Fruit fly (Drosophila melanogaster): ENCODE measurements around the gene CG13731.
A peak's percentile ranks its signal among the peaks of the same experiment; 100 is the strongest.

CG13731 gene

DNA sequence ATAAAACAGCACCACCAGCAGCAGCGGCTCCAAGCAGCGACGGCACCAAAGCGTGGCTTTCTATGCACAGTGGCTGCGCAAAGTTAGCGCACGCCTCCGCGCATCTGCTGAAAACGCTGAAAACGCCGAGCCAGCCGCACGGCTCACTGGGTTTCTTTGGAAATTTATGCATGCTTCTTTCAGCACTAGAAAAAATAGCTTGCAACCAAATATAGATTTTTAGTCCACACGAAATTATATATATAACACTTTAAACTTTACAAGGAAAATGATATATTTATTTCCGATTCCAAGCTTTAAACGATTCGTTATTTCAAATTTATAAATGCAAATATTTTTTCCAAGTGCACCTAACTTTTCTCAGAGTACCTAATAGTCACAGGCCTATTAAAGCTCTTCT lies 15.9 kb upstream of the CG13731 start:
- TF ChIP-seq toe (GFP tag; optimal IDR thresholded peaks at IDR 0.05) (no peak), cic (GFP tag; optimal IDR thresholded peaks at IDR 0.05) (no peak), CG12768 (GFP tag; optimal IDR thresholded peaks at IDR 0.05) (no peak), tj (GFP tag; optimal IDR thresholded peaks at IDR 0.05) (no peak), Hr96 (GFP tag; optimal IDR thresholded peaks at IDR 0.05) (no peak), Clk (GFP tag; optimal IDR thresholded peaks at IDR 0.05) (no peak), Crg-1 (GFP tag; optimal IDR thresholded peaks at IDR 0.05) (no peak), CG7045 (GFP tag; optimal IDR thresholded peaks at IDR 0.05) (no peak), bab1 (GFP tag; optimal IDR thresholded peaks at IDR 0.05) (no peak), pad (GFP tag; optimal IDR thresholded peaks at IDR 0.05) (no peak), CG11617 (GFP tag; optimal IDR thresholded peaks at IDR 0.05) (no peak), CG1620 (GFP tag; optimal IDR thresholded peaks at IDR 0.05) (no peak)

- TF ChIP-seq cic (GFP tag; optimal IDR thresholded peaks at IDR 0.05) (no peak), ovo (GFP tag; optimal IDR thresholded peaks at IDR 0.05) (no peak), Mnt (GFP tag; optimal IDR thresholded peaks at IDR 0.05) (no peak), kay (GFP tag; ENCODE audit: borderline replicate concordance) (no peak), pad (GFP tag; optimal IDR thresholded peaks at IDR 0.05) (no peak), Crg-1 (GFP tag; optimal IDR thresholded peaks at IDR 0.05) (no peak)
These were observed 14.5 kb upstream of the CG13731 start for dm6 chr3L:17403268-17403667.

DNA sequence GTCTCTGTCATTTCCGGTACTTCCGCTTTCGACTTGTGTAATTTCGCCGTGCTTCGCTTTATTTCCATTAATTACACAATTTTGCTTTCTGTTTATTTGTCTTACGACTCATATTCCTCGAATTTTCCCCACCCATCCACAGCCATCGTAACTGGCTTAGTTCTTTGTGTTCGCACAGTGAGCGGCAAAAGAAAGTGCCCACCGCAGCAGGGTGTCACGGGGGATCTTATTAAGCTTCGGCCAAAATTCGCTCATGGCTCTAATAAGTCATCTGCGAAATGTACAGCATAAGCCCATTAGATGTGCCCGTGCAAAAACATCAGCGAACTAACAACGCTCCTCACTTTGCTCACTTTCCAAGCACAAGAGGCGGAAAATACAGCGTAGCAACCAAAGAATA lies 13.6 kb upstream of the CG13731 start:
- TF ChIP-seq CG7045 (GFP tag; optimal IDR thresholded peaks at IDR 0.05) (no peak), Hr96 (GFP tag; optimal IDR thresholded peaks at IDR 0.05) (no peak), CG7101 (tag; optimal IDR thresholded peaks at IDR 0.05) (no peak), cnc (optimal IDR thresholded peaks at IDR 0.05) (no peak), ovo (GFP tag; optimal IDR thresholded peaks at IDR 0.05) (no peak), Mnt (GFP tag; optimal IDR thresholded peaks at IDR 0.05) (no peak), CG33017 (tag; optimal IDR thresholded peaks at IDR 0.05) (no peak), CG14711 (tag; optimal IDR thresholded peaks at IDR 0.05) (no peak), tj (GFP tag; optimal IDR thresholded peaks at IDR 0.05) (no peak), kay (GFP tag; ENCODE audit: borderline replicate concordance) (no peak), pad (GFP tag; optimal IDR thresholded peaks at IDR 0.05) (no peak), CG5204 (GFP tag; optimal IDR thresholded peaks at IDR 0.05) (no peak), Clk (GFP tag; optimal IDR thresholded peaks at IDR 0.05) (no peak), CG1620 (GFP tag; optimal IDR thresholded peaks at IDR 0.05) (no peak), cic (GFP tag; optimal IDR thresholded peaks at IDR 0.05) (no peak)

dm6 chr3L:17401411-17401810 lies 12.7 kb upstream of the CG13731 start:
- TF ChIP-seq Mnt (GFP tag; optimal IDR thresholded peaks at IDR 0.05), result no peak
- no peak for TF ChIP-seq CG5204 (GFP tag; optimal IDR thresholded peaks at IDR 0.05)
- TF ChIP-seq kay (GFP tag; ENCODE audit: borderline replicate concordance), result no peak
- TF ChIP-seq CG1620 (GFP tag; optimal IDR thresholded peaks at IDR 0.05), result no peak
- TF ChIP-seq toe (GFP tag; optimal IDR thresholded peaks at IDR 0.05), result no peak
- TF ChIP-seq CG33017 (tag; optimal IDR thresholded peaks at IDR 0.05), result no peak
- TF ChIP-seq ovo (GFP tag; optimal IDR thresholded peaks at IDR 0.05), result no peak
- TF ChIP-seq CG7045 (GFP tag; optimal IDR thresholded peaks at IDR 0.05), result no peak
- TF ChIP-seq CG11617 (GFP tag; optimal IDR thresholded peaks at IDR 0.05), result no peak
- no peak for TF ChIP-seq Hr96 (GFP tag; optimal IDR thresholded peaks at IDR 0.05)
- no peak for TF ChIP-seq pad (GFP tag; optimal IDR thresholded peaks at IDR 0.05)
- TF ChIP-seq CG12768 (GFP tag; optimal IDR thresholded peaks at IDR 0.05), result no peak
- TF ChIP-seq cnc (optimal IDR thresholded peaks at IDR 0.05), result no peak
- TF ChIP-seq CG7101 (tag; optimal IDR thresholded peaks at IDR 0.05), result no peak
- TF ChIP-seq tj (GFP tag; optimal IDR thresholded peaks at IDR 0.05), result no peak
- TF ChIP-seq cic (GFP tag; optimal IDR thresholded peaks at IDR 0.05), result no peak

dm6 chr3L:17400911-17401310 lies 12.2 kb upstream of the CG13731 start:
- TF ChIP-seq tj (GFP tag; optimal IDR thresholded peaks at IDR 0.05), result no peak
- peak; percentile 91 for TF ChIP-seq CG7045 (GFP tag; optimal IDR thresholded peaks at IDR 0.05)
- TF ChIP-seq Mnt (GFP tag; optimal IDR thresholded peaks at IDR 0.05), result peak; percentile 8
- peak; percentile 54 for TF ChIP-seq CG7101 (tag; optimal IDR thresholded peaks at IDR 0.05)
- TF ChIP-seq Clk (GFP tag; optimal IDR thresholded peaks at IDR 0.05), result peak; percentile 55
- no peak for TF ChIP-seq CG14711 (tag; optimal IDR thresholded peaks at IDR 0.05)
- TF ChIP-seq pad (GFP tag; optimal IDR thresholded peaks at IDR 0.05), result peak; percentile 50
- TF ChIP-seq Crg-1 (GFP tag; optimal IDR thresholded peaks at IDR 0.05), result peak; percentile 71
- peak; percentile 47 for TF ChIP-seq toe (GFP tag; optimal IDR thresholded peaks at IDR 0.05)
- peak; percentile 37 for TF ChIP-seq CG1620 (GFP tag; optimal IDR thresholded peaks at IDR 0.05)
- no peak for TF ChIP-seq CG11617 (GFP tag; optimal IDR thresholded peaks at IDR 0.05)
- TF ChIP-seq CG12768 (GFP tag; optimal IDR thresholded peaks at IDR 0.05), result peak; percentile 77
- peak; percentile 68 for TF ChIP-seq CG5204 (GFP tag; optimal IDR thresholded peaks at IDR 0.05)
- peak; percentile 16 for TF ChIP-seq CG33017 (tag; optimal IDR thresholded peaks at IDR 0.05)
- TF ChIP-seq cic (GFP tag; optimal IDR thresholded peaks at IDR 0.05), result peak; percentile 70
- peak; percentile 34 for TF ChIP-seq Hr96 (GFP tag; optimal IDR thresholded peaks at IDR 0.05)
- TF ChIP-seq ovo (GFP tag; optimal IDR thresholded peaks at IDR 0.05), result peak; percentile 11
- no peak for TF ChIP-seq bab1 (GFP tag; optimal IDR thresholded peaks at IDR 0.05)

dm6 chr3L:17399014-17399413 lies 10.3 kb upstream of the CG13731 start:
- TF ChIP-seq bab1 (GFP tag; optimal IDR thresholded peaks at IDR 0.05) (no peak), Hr96 (GFP tag; optimal IDR thresholded peaks at IDR 0.05) (no peak), toe (GFP tag; optimal IDR thresholded peaks at IDR 0.05) (no peak)

DNA sequence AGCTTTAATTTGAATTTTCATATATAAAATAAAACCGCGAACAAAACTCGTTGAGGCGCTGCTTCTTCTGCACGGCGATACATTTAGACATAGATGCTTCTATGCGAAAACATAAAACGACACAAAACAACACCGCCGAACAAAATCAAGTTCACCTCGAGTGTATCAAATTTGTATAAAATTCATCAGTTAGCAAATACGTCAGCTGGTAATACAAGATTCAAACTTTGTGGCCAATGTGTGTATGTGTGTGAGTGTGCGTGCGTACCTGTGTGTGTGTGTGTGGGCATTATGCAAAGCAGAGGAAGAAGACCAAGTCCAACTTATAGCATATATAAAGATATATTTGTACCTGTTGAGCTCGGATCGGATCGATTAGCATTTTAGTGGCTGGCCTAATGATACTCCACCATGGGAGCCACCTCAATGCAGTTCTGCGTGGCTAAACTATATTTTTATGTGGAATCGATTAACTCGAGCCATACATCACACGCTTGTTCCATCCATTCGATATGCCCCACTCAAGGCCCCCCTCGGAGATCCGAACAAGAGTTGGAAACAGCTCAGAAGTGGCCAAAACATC lies 5.8 kb upstream of the CG13731 start:
- no peak for TF ChIP-seq CG33017 (tag; optimal IDR thresholded peaks at IDR 0.05)
- TF ChIP-seq CG7045 (GFP tag; optimal IDR thresholded peaks at IDR 0.05), result no peak
- no peak for TF ChIP-seq Crg-1 (GFP tag; optimal IDR thresholded peaks at IDR 0.05)
- no peak for TF ChIP-seq kay (GFP tag; ENCODE audit: borderline replicate concordance)
- no peak for TF ChIP-seq CG7101 (tag; optimal IDR thresholded peaks at IDR 0.05)
- no peak for TF ChIP-seq CG11617 (GFP tag; optimal IDR thresholded peaks at IDR 0.05)
- TF ChIP-seq Clk (GFP tag; optimal IDR thresholded peaks at IDR 0.05), result no peak
- TF ChIP-seq Mnt (GFP tag; optimal IDR thresholded peaks at IDR 0.05), result no peak
- TF ChIP-seq ovo (GFP tag; optimal IDR thresholded peaks at IDR 0.05), result no peak
- no peak for TF ChIP-seq bab1 (GFP tag; optimal IDR thresholded peaks at IDR 0.05)
- TF ChIP-seq Hr96 (GFP tag; optimal IDR thresholded peaks at IDR 0.05), result no peak
- TF ChIP-seq CG1620 (GFP tag; optimal IDR thresholded peaks at IDR 0.05), result no peak
- TF ChIP-seq tj (GFP tag; optimal IDR thresholded peaks at IDR 0.05), result no peak
- no peak for TF ChIP-seq cnc (optimal IDR thresholded peaks at IDR 0.05)
- no peak for TF ChIP-seq CG14711 (tag; optimal IDR thresholded peaks at IDR 0.05)
- TF ChIP-seq pad (GFP tag; optimal IDR thresholded peaks at IDR 0.05), result no peak
- TF ChIP-seq CG12768 (GFP tag; optimal IDR thresholded peaks at IDR 0.05), result no peak

Data from whole organism, adult.